Worm (Caenorhabditis elegans): ENCODE results near the gene srbc-41.

DNA sequence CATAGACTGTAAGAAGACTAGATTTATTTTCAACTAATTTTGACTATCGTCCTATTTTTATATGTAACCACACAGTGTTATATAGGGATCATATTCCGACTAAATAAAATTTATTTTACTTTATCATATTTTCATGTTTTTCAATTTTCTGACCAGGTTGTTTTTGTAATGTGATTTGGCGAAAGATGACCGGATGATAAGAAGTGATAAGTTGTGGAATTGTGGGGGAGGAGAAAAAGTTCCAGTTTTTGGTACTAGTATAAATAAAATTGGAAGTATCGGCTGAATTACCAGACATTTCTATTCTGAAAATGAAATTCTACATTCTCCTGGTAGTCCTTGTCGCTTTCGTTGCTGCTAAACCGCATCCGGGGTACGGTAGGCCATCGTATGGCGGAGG, 29.2 kb downstream of the srbc-41 start, which contains the start of gene F16B4.7:
- TF ChIP-seq ets-7 (tag; optimal IDR thresholded peaks at IDR 0.05) = no peak
- TF ChIP-seq ama-1 (optimal IDR thresholded peaks at IDR 0.05) = no peak

All from whole organism, early embryonic.